Fruit fly (Drosophila melanogaster) whole organism, embryonic: Measurements from ENCODE around the gene Herc4.

ENCODE experiments used
- Atf-2 ChIP-seq: fragments of 200-800 bp; sonication (Bioruptor generic); optimal IDR thresholded peaks from 2 replicates; lab custom pipeline; 2016; ENCODE audit warnings: missing biosample characterization, missing genetic modification characterization
- BtbVII ChIP-seq: fragments of 200-800 bp; sonication (Bioruptor generic); optimal IDR thresholded peaks from 3 replicates; lab custom pipeline; 2017; ENCODE audit warnings: missing biosample characterization, mild to moderate bottlenecking, missing genetic modification characterization
- CG10959 ChIP-seq: fragments of 200-800 bp; sonication (Bioruptor generic); IDR thresholded peaks from 2 replicates; pipeline ENCODE4 v1.3.6; 2022; ENCODE audit warnings: missing biosample characterization, missing genetic modification characterization
- CG11696 ChIP-seq: fragments of 200-800 bp; sonication (Bioruptor generic); IDR thresholded peaks from 2 replicates; pipeline ENCODE4 v1.3.6; 2022; ENCODE audit warnings: missing biosample characterization, missing genetic modification characterization
- CG12219 ChIP-seq: fragments of 200-800 bp; sonication (Bioruptor generic); optimal IDR thresholded peaks from 3 replicates; lab custom pipeline; 2018; ENCODE audit warnings: missing biosample characterization, mild to moderate bottlenecking, missing genetic modification characterization
- CG15011 ChIP-seq: fragments of 200-800 bp; sonication (Bioruptor generic); optimal IDR thresholded peaks from 3 replicates; lab custom pipeline; 2018; ENCODE audit warnings: missing biosample characterization, mild to moderate bottlenecking, missing genetic modification characterization
- CG15514 ChIP-seq: fragments of 200-800 bp; sonication (Bioruptor generic); optimal IDR thresholded peaks from 3 replicates; lab custom pipeline; 2017; ENCODE audit warnings: missing biosample characterization, missing genetic modification characterization, mild to moderate bottlenecking, moderate library complexity, missing genetic modification reagents
- CG17361 ChIP-seq: fragments of 200-800 bp; sonication (Bioruptor generic); IDR thresholded peaks from 3 replicates; pipeline ENCODE4 v1.3.6; 2022; ENCODE audit warnings: missing biosample characterization, missing genetic modification characterization
- CG18599 ChIP-seq: fragments of 200-800 bp; sonication (Bioruptor generic); optimal IDR thresholded peaks from 3 replicates; lab custom pipeline; 2017; ENCODE audit warnings: missing biosample characterization, missing genetic modification characterization, mild to moderate bottlenecking, moderate library complexity, missing genetic modification reagents
- CG2129 ChIP-seq: fragments of 200-800 bp; sonication (Bioruptor generic); IDR thresholded peaks from 2 replicates; pipeline ENCODE4 v1.3.6; 2022; ENCODE audit warnings: missing biosample characterization, missing genetic modification characterization; ENCODE audit not compliant: partially characterized antibody
- CG2889 ChIP-seq: fragments of 200-800 bp; sonication (Bioruptor generic); IDR thresholded peaks from 3 replicates; pipeline ENCODE4 v1.3.6; 2022; ENCODE audit warnings: missing biosample characterization, missing genetic modification characterization
- CG30431 ChIP-seq: fragments of 200-800 bp; sonication (Bioruptor generic); optimal IDR thresholded peaks from 2 replicates; lab custom pipeline; 2017; ENCODE audit warnings: missing biosample characterization, missing genetic modification characterization
- CG31365 ChIP-seq: fragments of 200-800 bp; sonication (Bioruptor generic); optimal IDR thresholded peaks from 2 replicates; lab custom pipeline; 2018; ENCODE audit warnings: missing biosample characterization, mild to moderate bottlenecking, missing genetic modification characterization
- CG3995 ChIP-seq: fragments of 200-800 bp; sonication (Bioruptor generic); optimal IDR thresholded peaks from 3 replicates; lab custom pipeline; 2016; ENCODE audit warnings: missing biosample characterization, missing genetic modification characterization
- CG6175 ChIP-seq: fragments of 200-800 bp; sonication (Bioruptor generic); IDR thresholded peaks from 3 replicates; pipeline ENCODE4 v1.3.6; 2022; ENCODE audit warnings: missing biosample characterization, missing genetic modification characterization
- CG6765 ChIP-seq: fragments of 200-800 bp; sonication (Bioruptor generic); optimal IDR thresholded peaks from 3 replicates; lab custom pipeline; 2017; ENCODE audit warnings: missing biosample characterization, mild to moderate bottlenecking, missing genetic modification characterization
- Elba2 ChIP-seq: fragments of 200-800 bp; sonication (Bioruptor generic); optimal IDR thresholded peaks from 3 replicates; lab custom pipeline; 2016; ENCODE audit warnings: missing biosample characterization, missing genetic modification characterization
- Fer1 ChIP-seq: fragments of 200-800 bp; sonication (Bioruptor generic); optimal IDR thresholded peaks from 2 replicates; lab custom pipeline; 2017; ENCODE audit warnings: missing biosample characterization, mild to moderate bottlenecking, missing genetic modification characterization
- Fer3 ChIP-seq: fragments of 200-800 bp; sonication (Bioruptor generic); optimal IDR thresholded peaks from 2 replicates; lab custom pipeline; 2018; ENCODE audit warnings: missing biosample characterization, mild to moderate bottlenecking, missing genetic modification characterization, moderate library complexity
- Hmx ChIP-seq: fragments of 200-800 bp; sonication (Bioruptor generic); optimal IDR thresholded peaks from 2 replicates; lab custom pipeline; 2016; ENCODE audit warnings: missing biosample characterization, missing genetic modification characterization
- Lim3 ChIP-seq: fragments of 200-800 bp; sonication (Bioruptor generic); IDR thresholded peaks from 2 replicates; pipeline ENCODE4 v1.3.6; 2022; ENCODE audit warnings: missing biosample characterization, missing genetic modification characterization
- Mad ChIP-seq: fragments of 200-800 bp; sonication (Bioruptor generic); optimal IDR thresholded peaks from 2 replicates; lab custom pipeline; 2016; ENCODE audit warnings: missing biosample characterization, missing genetic modification characterization
- Nf-YB ChIP-seq: fragments of 200-800 bp; sonication (Bioruptor generic); optimal IDR thresholded peaks from 3 replicates; lab custom pipeline; 2019; ENCODE audit warnings: missing biosample characterization, mild to moderate bottlenecking, missing genetic modification characterization, moderate library complexity
- NfI ChIP-seq: fragments of 200-800 bp; sonication (Bioruptor generic); optimal IDR thresholded peaks from 3 replicates; lab custom pipeline; 2018; ENCODE audit warnings: missing biosample characterization, mild to moderate bottlenecking, missing genetic modification characterization, moderate library complexity
- Trl ChIP-seq, 3 experiments: fragments of >200 bp in 2 of 3; fragments of 200-800 bp in 1 of 3; sonication (Bioruptor generic) in 1 of 3; optimal IDR thresholded peaks; 2 replicates in 1 of 3; 3 replicates in 2 of 3; lab custom pipeline; 2016 to 2017; ENCODE audit warnings: missing biosample characterization in 1 of 3, missing genetic modification characterization in 1 of 3
- ac ChIP-seq: fragments of 200-800 bp; sonication (Bioruptor generic); optimal IDR thresholded peaks from 3 replicates; lab custom pipeline; 2017; ENCODE audit warnings: missing biosample characterization, mild to moderate bottlenecking, missing genetic modification characterization
- al ChIP-seq: fragments of 200-800 bp; sonication (Bioruptor generic); IDR thresholded peaks from 2 replicates; pipeline ENCODE4 v1.3.6; 2022; ENCODE audit warnings: missing biosample characterization, missing genetic modification characterization
- bsh ChIP-seq, 2 experiments: fragments of 200-800 bp; sonication (Bioruptor generic); optimal IDR thresholded peaks; 2 replicates each; lab custom pipeline; 2017 to 2018; ENCODE audit warnings: mild to moderate bottlenecking in 2 of 2, missing biosample characterization in 2 of 2, missing genetic modification characterization in 2 of 2, moderate library complexity in 1 of 2
- caup ChIP-seq: fragments of 200-800 bp; sonication (Bioruptor generic); optimal IDR thresholded peaks from 3 replicates; lab custom pipeline; 2017; ENCODE audit warnings: missing biosample characterization, mild to moderate bottlenecking, missing genetic modification characterization, moderate library complexity; ENCODE audit not compliant: severe bottlenecking
- chm ChIP-seq: fragments of 200-800 bp; sonication (Bioruptor generic); IDR thresholded peaks from 2 replicates; pipeline ENCODE4 v1.3.6; 2022; ENCODE audit warnings: missing biosample characterization, missing genetic modification characterization
- danr ChIP-seq: fragments of 200-800 bp; sonication (Bioruptor generic); IDR thresholded peaks from 2 replicates; pipeline ENCODE4 v1.3.6; 2022; ENCODE audit warnings: missing biosample characterization, missing genetic modification characterization
- disco-r ChIP-seq: fragments of 200-800 bp; sonication (Bioruptor generic); optimal IDR thresholded peaks from 2 replicates; lab custom pipeline; 2016; ENCODE audit warnings: missing biosample characterization, missing genetic modification characterization
- ems ChIP-seq: fragments of 200-800 bp; sonication (Bioruptor generic); optimal IDR thresholded peaks from 3 replicates; lab custom pipeline; 2016; ENCODE audit warnings: missing biosample characterization, missing genetic modification characterization
- fd96Cb ChIP-seq: fragments of 200-800 bp; sonication (Bioruptor generic); optimal IDR thresholded peaks from 2 replicates; lab custom pipeline; 2018; ENCODE audit warnings: missing biosample characterization, mild to moderate bottlenecking, missing genetic modification characterization, moderate library complexity
- gsb-n ChIP-seq: fragments of 200-800 bp; sonication (Bioruptor generic); optimal IDR thresholded peaks from 3 replicates; lab custom pipeline; 2018; ENCODE audit warnings: missing biosample characterization, mild to moderate bottlenecking, missing genetic modification characterization
- gt ChIP-seq: fragments of 200-800 bp; sonication (Bioruptor generic); IDR thresholded peaks from 2 replicates; pipeline ENCODE4 v1.3.6; 2022; ENCODE audit warnings: missing biosample characterization, missing genetic modification characterization
- inv ChIP-seq: fragments of 200-800 bp; sonication (Bioruptor generic); IDR thresholded peaks from 2 replicates; pipeline ENCODE4 v1.3.6; 2022; ENCODE audit warnings: missing biosample characterization, missing genetic modification characterization; ENCODE audit not compliant: partially characterized antibody
- jing ChIP-seq: fragments of 200-800 bp; sonication (Bioruptor generic); optimal IDR thresholded peaks from 2 replicates; lab custom pipeline; 2018; ENCODE audit warnings: missing biosample characterization, mild to moderate bottlenecking, missing genetic modification characterization
- jumu ChIP-seq: fragments of 200-800 bp; sonication (Bioruptor generic); optimal IDR thresholded peaks from 3 replicates; lab custom pipeline; 2016; ENCODE audit warnings: missing biosample characterization, missing genetic modification characterization
- mld ChIP-seq: fragments of 200-800 bp; sonication (Bioruptor generic); IDR thresholded peaks from 3 replicates; pipeline ENCODE4 v1.3.6; 2022; ENCODE audit warnings: missing biosample characterization, missing genetic modification characterization; ENCODE audit not compliant: partially characterized antibody
- otp ChIP-seq: fragments of 200-800 bp; sonication (Bioruptor generic); IDR thresholded peaks from 3 replicates; pipeline ENCODE4, ENCODE4 v1.3.6; 2022; ENCODE audit warnings: missing biosample characterization, missing genetic modification characterization
- prd ChIP-seq, 3 experiments: fragments of >200 bp in 2 of 3; fragments of 200-800 bp in 1 of 3; sonication (Bioruptor generic) in 1 of 3; optimal IDR thresholded peaks in 2 of 3; IDR thresholded peaks in 1 of 3; 2 replicates in 2 of 3; 3 replicates in 1 of 3; pipeline versions ENCODE4 v1.3.6 to Lab custom; 2017 to 2022; ENCODE audit warnings: missing biosample characterization in 1 of 3, missing genetic modification characterization in 1 of 3
- sens-2 ChIP-seq: fragments of 200-800 bp; sonication (Bioruptor generic); IDR thresholded peaks from 2 replicates; pipeline ENCODE4 v1.3.6; 2022; ENCODE audit warnings: missing biosample characterization, missing genetic modification characterization
- sima ChIP-seq: fragments of 200-800 bp; sonication (Bioruptor generic); optimal IDR thresholded peaks from 2 replicates; lab custom pipeline; 2016; ENCODE audit warnings: missing biosample characterization, missing genetic modification characterization
- sisA ChIP-seq: fragments of 200-800 bp; sonication (Bioruptor generic); IDR thresholded peaks from 2 replicates; pipeline ENCODE4 v1.3.6; 2022; ENCODE audit warnings: missing biosample characterization, missing genetic modification characterization
- stwl ChIP-seq: fragments of 200-800 bp; sonication (Bioruptor generic); optimal IDR thresholded peaks from 3 replicates; lab custom pipeline; 2018; ENCODE audit warnings: missing biosample characterization, mild to moderate bottlenecking, missing genetic modification characterization, moderate library complexity
- tgo ChIP-seq: fragments of 200-800 bp; sonication (Bioruptor generic); IDR thresholded peaks from 3 replicates; pipeline ENCODE4 v1.3.6; 2022; ENCODE audit warnings: missing biosample characterization, missing genetic modification characterization
- vfl ChIP-seq: fragments of 200-800 bp; sonication (Bioruptor generic); optimal IDR thresholded peaks from 2 replicates; lab custom pipeline; 2016; ENCODE audit warnings: missing biosample characterization, missing genetic modification characterization
- wek ChIP-seq: fragments of 200-800 bp; sonication (Bioruptor generic); optimal IDR thresholded peaks from 3 replicates; lab custom pipeline; 2018; ENCODE audit warnings: missing biosample characterization, mild to moderate bottlenecking, missing genetic modification characterization, moderate library complexity

Herc4 gene

dm6 chr3L:1342133-1342580 is 28.7 kb downstream of the Herc4 start, which contains the start of gene indra (continued):
- TF ChIP-seq CG2889 (GFP tag; lab: Robert Waterston, UW): 0 out of 3 replicates have a peak, but pooled peaks have one; percentile 21
- TF ChIP-seq wek: no peak
- no peak for TF ChIP-seq Lim3
- TF ChIP-seq bsh (GFP tag; optimal IDR thresholded peaks at IDR 0.05; lab: Kevin White, UChicago): peak in 1 of 2 experiments; percentile 39
- no peak for TF ChIP-seq sens-2 (GFP tag; lab: Robert Waterston, UW)
- no peak for TF ChIP-seq CG12219 (GFP tag; lab: Kevin White, UChicago)
- no peak for TF ChIP-seq jing (GFP tag; lab: Kevin White, UChicago)
- TF ChIP-seq gsb-n (tag; lab: Kevin White, UChicago): no peak
- 0 out of 3 replicates have a peak, but pooled peaks have one; percentile 53 for TF ChIP-seq mld (GFP tag; lab: Robert Waterston, UW)
- no peak for TF ChIP-seq prd (optimal IDR thresholded peaks at IDR 0.05; lab: Kevin White, UChicago)
- peak; percentile 45; the same call in 1 of the 3 replicates for TF ChIP-seq prd (GFP tag; IDR thresholded peaks at IDR 0.05; lab: Robert Waterston, UW)
- peak; percentile 58 for TF ChIP-seq Elba2 (GFP tag; lab: Kevin White, UChicago)
- TF ChIP-seq CG3995 (GFP tag; lab: Kevin White, UChicago): peak; percentile 91
- TF ChIP-seq CG6765 (GFP tag; lab: Kevin White, UChicago): no peak
- TF ChIP-seq otp: no peak
- peak; percentile 44 for TF ChIP-seq Fer1 (GFP tag; lab: Kevin White, UChicago)
- TF ChIP-seq CG31365 (tag; lab: Kevin White, UChicago): no peak
- no peak for TF ChIP-seq CG6175 (GFP tag; lab: Robert Waterston, UW)
- no peak for TF ChIP-seq ac
- no peak for TF ChIP-seq disco-r (GFP tag; lab: Kevin White, UChicago)
- TF ChIP-seq fd96Cb (tag; lab: Kevin White, UChicago): peak; percentile 38
- no peak for TF ChIP-seq CG15011
- peak; percentile 58 for TF ChIP-seq Mad
- peak; percentile 52 for TF ChIP-seq jumu
- TF ChIP-seq CG15514 (GFP tag; lab: Kevin White, UChicago): peak; percentile 71
- TF ChIP-seq al (GFP tag; lab: Robert Waterston, UW): 0 out of 2 replicates have a peak, but pooled peaks have one; percentile 26
- no peak; the same call in 2 of the 3 replicates for TF ChIP-seq CG17361
- TF ChIP-seq sisA: no peak
- TF ChIP-seq NfI (GFP tag; lab: Kevin White, UChicago): peak; percentile 67
- TF ChIP-seq chm (GFP tag; lab: Robert Waterston, UW): 0 out of 2 replicates have a peak, but pooled peaks have one; percentile 29
- TF ChIP-seq vfl (GFP tag; lab: Kevin White, UChicago): peak; percentile 13
- TF ChIP-seq BtbVII (GFP tag; lab: Kevin White, UChicago): no peak
- peak; percentile 24 for TF ChIP-seq caup
- TF ChIP-seq Atf-2 (GFP tag; lab: Kevin White, UChicago): peak; percentile 13
- TF ChIP-seq Hmx (GFP tag; lab: Kevin White, UChicago): no peak
- peak; percentile 61 for TF ChIP-seq CG18599
- TF ChIP-seq tgo (GFP tag; lab: Robert Waterston, UW): no peak; the same call in 2 of the 3 replicates
- no peak for TF ChIP-seq CG2129 (GFP tag; lab: Robert Waterston, UW)
- TF ChIP-seq CG11696: no peak
- no peak for TF ChIP-seq CG30431 (GFP tag; lab: Kevin White, UChicago)
- TF ChIP-seq inv: no peak; the same call in 1 of the 2 replicates
- TF ChIP-seq gt (GFP tag; lab: Robert Waterston, UW): no peak
- TF ChIP-seq stwl (tag; lab: Kevin White, UChicago): peak; percentile 60
- TF ChIP-seq Fer3: peak; percentile 7
- TF ChIP-seq sima (GFP tag; lab: Kevin White, UChicago): no peak
- peak; percentile 12 for TF ChIP-seq Nf-YB (GFP tag; lab: Kevin White, UChicago)
- TF ChIP-seq danr (GFP tag; lab: Robert Waterston, UW): 0 out of 2 replicates have a peak, but pooled peaks have one; percentile 46
- TF ChIP-seq ems: peak; percentile 63
- TF ChIP-seq CG10959 (GFP tag; lab: Robert Waterston, UW): no peak
- TF ChIP-seq Trl (optimal IDR thresholded peaks at IDR 0.05; lab: Kevin White, UChicago): no peak
- peak; percentile 27 for TF ChIP-seq Trl (GFP tag; optimal IDR thresholded peaks at IDR 0.05; lab: Kevin White, UChicago)
